Fruit fly (Drosophila melanogaster): ENCODE data around the gene CG32987.

- TF ChIP-seq psq (optimal IDR thresholded peaks at IDR 0.05) (no peak), ttk (optimal IDR thresholded peaks at IDR 0.05) (no peak), Myc (optimal IDR thresholded peaks at IDR 0.05) (no peak), insv (optimal IDR thresholded peaks at IDR 0.05) (no peak), h (optimal IDR thresholded peaks at IDR 0.05) (no peak), Sin3A (optimal IDR thresholded peaks at IDR 0.05) (no peak)
Measured at dm6 chr2L:8817343-8817742, 46.3 kb upstream of the CG32987 start.

All from Kc167 (cell line).